Worm (Caenorhabditis elegans): ENCODE results near the gene pax-1.

Gene pax-1

DNA sequence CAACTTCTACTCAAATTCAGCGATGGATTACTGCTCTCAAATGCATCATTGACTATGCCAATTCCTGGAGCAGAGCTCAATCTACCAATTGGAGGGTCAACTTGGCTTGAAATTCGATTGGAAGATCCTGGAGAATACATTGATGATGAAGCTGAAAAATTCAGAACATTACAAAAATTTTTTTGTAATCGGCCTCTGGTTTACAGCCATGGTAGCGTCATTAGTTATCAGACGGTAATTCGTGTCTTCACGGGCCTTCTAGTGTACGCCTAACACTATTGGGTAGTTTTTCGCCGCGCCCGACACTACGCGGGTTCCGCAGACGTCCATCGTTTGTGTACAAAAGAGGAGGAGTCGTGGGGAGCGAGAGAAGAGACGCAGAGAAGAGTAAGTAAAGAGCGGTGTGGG is 4.0 kb downstream of the pax-1 start:
- TF ChIP-seq B0019.2 (GFP tag; conservative IDR thresholded peaks at IDR 0.05) = peak; percentile 69
- TF ChIP-seq mxl-1 (tag; optimal IDR thresholded peaks at IDR 0.05) = peak; percentile 31
- peak; percentile 49 for TF ChIP-seq nhr-90 (tag; optimal IDR thresholded peaks at IDR 0.05)
- TF ChIP-seq dox-1 (GFP tag; IDR thresholded peaks at IDR 0.05) = peak; percentile 96
- no peak for TF ChIP-seq dpff-1 (tag; optimal IDR thresholded peaks at IDR 0.05)
- TF ChIP-seq Y67H2A.10 (GFP tag; conservative IDR thresholded peaks at IDR 0.05) = no peak
- no peak for TF ChIP-seq F57C9.4 (tag; optimal IDR thresholded peaks at IDR 0.05)
- peak; percentile 95 for TF ChIP-seq rcor-1 (GFP tag; IDR thresholded peaks at IDR 0.05)
- TF ChIP-seq xnd-1 (tag; optimal IDR thresholded peaks at IDR 0.05) = peak; percentile 66
- TF ChIP-seq snpc-1.3 (tag; optimal IDR thresholded peaks at IDR 0.05; ENCODE audit: insufficient read depth) = peak; percentile 98
- peak; percentile 83 for TF ChIP-seq C17E4.6 (GFP tag; IDR thresholded peaks at IDR 0.05)
- TF ChIP-seq athp-1 (tag; optimal IDR thresholded peaks at IDR 0.05) = peak; percentile 40
- TF ChIP-seq aptf-2 (GFP tag; conservative IDR thresholded peaks at IDR 0.05) = 0 out of 2 replicates have a peak, but pooled peaks have one; percentile 53
- TF ChIP-seq lag-1 (GFP tag; IDR thresholded peaks at IDR 0.05) = no peak
- TF ChIP-seq snpc-3.4 (tag; optimal IDR thresholded peaks at IDR 0.05) = peak; percentile 99
- peak; percentile 70 for TF ChIP-seq egrh-3 (GFP tag; IDR thresholded peaks at IDR 0.05)
- peak; percentile 96 for TF ChIP-seq B0336.3 (GFP tag; IDR thresholded peaks at IDR 0.05)
- TF ChIP-seq B0035.1 (tag; optimal IDR thresholded peaks at IDR 0.05) = no peak
- TF ChIP-seq atf-7 (tag; optimal IDR thresholded peaks at IDR 0.05) = peak; percentile 67
- no peak for TF ChIP-seq let-526 (GFP tag; IDR thresholded peaks at IDR 0.05)
- TF ChIP-seq Y53G8AR.9 (GFP tag; conservative IDR thresholded peaks at IDR 0.05) = peak; percentile 86
- TF ChIP-seq ZK185.1 (tag; optimal IDR thresholded peaks at IDR 0.05; ENCODE audit: poor library complexity, severe bottlenecking) = peak; percentile 89
- peak in 1 of 2 experiments; percentile 83 for TF ChIP-seq rec-8 (tag; optimal IDR thresholded peaks at IDR 0.05)
- TF ChIP-seq nfya-2 (GFP tag; IDR thresholded peaks at IDR 0.05) = no peak
- peak; percentile 96 for TF ChIP-seq F49E8.2 (tag; optimal IDR thresholded peaks at IDR 0.05; ENCODE audit: insufficient read depth)
- TF ChIP-seq ztf-6 (GFP tag; IDR thresholded peaks at IDR 0.05) = no peak
- peak; percentile 1 for TF ChIP-seq zim-3 (tag; optimal IDR thresholded peaks at IDR 0.05)
- peak; percentile 87 for TF ChIP-seq repo-1 (tag; optimal IDR thresholded peaks at IDR 0.05)
- no peak for TF ChIP-seq F37B4.10 (GFP tag; IDR thresholded peaks at IDR 0.05)
- peak; percentile 74 for TF ChIP-seq chd-7 (tag; optimal IDR thresholded peaks at IDR 0.05)
- no peak for TF ChIP-seq ceh-58 (GFP tag; IDR thresholded peaks at IDR 0.05)
- TF ChIP-seq rpc-1 (optimal IDR thresholded peaks at IDR 0.05) = peak; percentile 14
- TF ChIP-seq rpc-1 (tag; optimal IDR thresholded peaks at IDR 0.05) = peak; percentile 23
- peak; percentile 90 for TF ChIP-seq hrde-1 (tag; optimal IDR thresholded peaks at IDR 0.05; ENCODE audit: borderline replicate concordance)
- TF ChIP-seq ets-4 (GFP tag; optimal IDR thresholded peaks at IDR 0.05) = peak; percentile 61
- no peak for TF ChIP-seq nhr-179 (tag; optimal IDR thresholded peaks at IDR 0.05)
- no peak for TF ChIP-seq unc-62 (GFP tag; optimal IDR thresholded peaks at IDR 0.05)
- peak; percentile 62 for TF ChIP-seq unc-130 (GFP tag; optimal IDR thresholded peaks at IDR 0.05)
- TF ChIP-seq lin-35 (GFP tag; optimal IDR thresholded peaks at IDR 0.05) = peak in 2 of 3 experiments; percentile 31 to 75
- 0 out of 2 replicates have a peak, but pooled peaks have one; percentile 38 for TF ChIP-seq egl-44 (GFP tag; IDR thresholded peaks at IDR 0.05)
- TF ChIP-seq attf-6 (GFP tag; IDR thresholded peaks at IDR 0.05) = peak; percentile 94
- no peak for TF ChIP-seq nhr-120 (GFP tag; IDR thresholded peaks at IDR 0.05)
- TF ChIP-seq ztf-26 (tag; optimal IDR thresholded peaks at IDR 0.05) = peak; percentile 25
- peak; percentile 94 for TF ChIP-seq ekl-4 (GFP tag; IDR thresholded peaks at IDR 0.05)
- TF ChIP-seq ztf-3 (GFP tag; optimal IDR thresholded peaks at IDR 0.05) = no peak
- TF ChIP-seq B0261.1 (tag; optimal IDR thresholded peaks at IDR 0.05) = peak; percentile 59
- no peak for TF ChIP-seq hlh-12 (tag; optimal IDR thresholded peaks at IDR 0.05)
- peak; percentile 72 for TF ChIP-seq Y53F4B.3 (GFP tag; IDR thresholded peaks at IDR 0.05)
- TF ChIP-seq T26A5.8 (tag; optimal IDR thresholded peaks at IDR 0.05) = no peak
